Worm (Caenorhabditis elegans): Measurements from ENCODE around the gene marc-1.

ce11 chrV:9725719-9726118, 13.8 kb upstream of the marc-1 start:
- TF ChIP-seq med-1 (GFP tag; optimal IDR thresholded peaks at IDR 0.05; ENCODE audit: insufficient read depth) (no peak), cog-1 (tag; optimal IDR thresholded peaks at IDR 0.05) (no peak), ztf-23 (GFP tag; IDR thresholded peaks at IDR 0.05) (no peak), ref-1 (GFP tag; conservative IDR thresholded peaks at IDR 0.05) (no peak), flt-1 (GFP tag; IDR thresholded peaks at IDR 0.05) (no peak), tab-1 (GFP tag; IDR thresholded peaks at IDR 0.05) (no peak), klf-2 (GFP tag; conservative IDR thresholded peaks at IDR 0.05) (no peak), ztf-29 (GFP tag; IDR thresholded peaks at IDR 0.05) (no peak), T22C8.4 (GFP tag; IDR thresholded peaks at IDR 0.05) (no peak)
